Fruit fly (Drosophila melanogaster) whole organism, embryonic: Measurements from ENCODE around the gene Rab7.
A peak's percentile ranks its signal among the peaks of the same experiment; 100 is the strongest.

Source experiments
- Atf6 ChIP-seq: fragments of 200-800 bp; sonication (Bioruptor generic); IDR thresholded peaks from 2 replicates; pipeline ENCODE4 v1.3.6; 2022; ENCODE audit warnings: missing biosample characterization, missing genetic modification characterization
- Bdp1 ChIP-seq: fragments of 200-800 bp; sonication (Bioruptor generic); optimal IDR thresholded peaks from 3 replicates; lab custom pipeline; 2016; ENCODE audit warnings: missing biosample characterization, missing genetic modification characterization
- CG11504 ChIP-seq: fragments of 200-800 bp; sonication (Bioruptor generic); optimal IDR thresholded peaks from 3 replicates; lab custom pipeline; 2019; ENCODE audit warnings: missing biosample characterization, mild to moderate bottlenecking, missing genetic modification characterization, moderate library complexity
- CG11723 ChIP-seq: fragments of 200-800 bp; sonication (Bioruptor generic); optimal IDR thresholded peaks from 2 replicates; lab custom pipeline; 2017; ENCODE audit warnings: missing biosample characterization, mild to moderate bottlenecking, missing genetic modification characterization
- CG12155 ChIP-seq: fragments of 200-800 bp; sonication (Bioruptor generic); optimal IDR thresholded peaks from 3 replicates; lab custom pipeline; 2016; ENCODE audit warnings: missing biosample characterization, missing genetic modification characterization
- CG12391 ChIP-seq: fragments of 200-800 bp; sonication (Bioruptor generic); optimal IDR thresholded peaks from 3 replicates; lab custom pipeline; 2018; ENCODE audit warnings: missing biosample characterization, mild to moderate bottlenecking, missing genetic modification characterization, moderate library complexity
- CG13287 ChIP-seq: fragments of 200-800 bp; sonication (Bioruptor generic); IDR thresholded peaks from 2 replicates; pipeline ENCODE4 v1.3.6; 2022; ENCODE audit warnings: missing biosample characterization, missing genetic modification characterization; ENCODE audit not compliant: partially characterized antibody
- CG14860 ChIP-seq: fragments of 200-800 bp; sonication (Bioruptor generic); IDR thresholded peaks from 3 replicates; pipeline ENCODE4 v1.3.6; 2022; ENCODE audit warnings: missing biosample characterization, missing genetic modification characterization; ENCODE audit not compliant: partially characterized antibody
- CG15011 ChIP-seq: fragments of 200-800 bp; sonication (Bioruptor generic); optimal IDR thresholded peaks from 3 replicates; lab custom pipeline; 2018; ENCODE audit warnings: missing biosample characterization, mild to moderate bottlenecking, missing genetic modification characterization
- CG16779 ChIP-seq: fragments of 200-800 bp; sonication (Bioruptor generic); IDR thresholded peaks from 2 replicates; pipeline ENCODE4 v1.3.6; 2022; ENCODE audit warnings: missing biosample characterization, missing genetic modification characterization
- CG17361 ChIP-seq: fragments of 200-800 bp; sonication (Bioruptor generic); IDR thresholded peaks from 3 replicates; pipeline ENCODE4 v1.3.6; 2022; ENCODE audit warnings: missing biosample characterization, missing genetic modification characterization
- CG18619 ChIP-seq: fragments of 200-800 bp; sonication (Bioruptor generic); optimal IDR thresholded peaks from 3 replicates; lab custom pipeline; 2017; ENCODE audit warnings: missing biosample characterization, mild to moderate bottlenecking, missing genetic modification characterization
- CG18764 ChIP-seq: fragments of 200-800 bp; sonication (Bioruptor generic); optimal IDR thresholded peaks from 3 replicates; lab custom pipeline; 2016; ENCODE audit warnings: missing biosample characterization, missing genetic modification characterization
- CG2116 ChIP-seq: fragments of 200-800 bp; sonication (Bioruptor generic); optimal IDR thresholded peaks from 3 replicates; lab custom pipeline; 2018; ENCODE audit warnings: missing biosample characterization, mild to moderate bottlenecking, missing genetic modification characterization
- CG30403 ChIP-seq: fragments of 200-800 bp; sonication (Bioruptor generic); optimal IDR thresholded peaks from 3 replicates; lab custom pipeline; 2016; ENCODE audit warnings: missing biosample characterization, missing genetic modification characterization
- CG31388 ChIP-seq: fragments of 200-800 bp; sonication (Bioruptor generic); optimal IDR thresholded peaks from 2 replicates; lab custom pipeline; 2016; ENCODE audit warnings: missing biosample characterization, missing genetic modification characterization
- CG3847 ChIP-seq: fragments of 200-800 bp; sonication (Bioruptor generic); IDR thresholded peaks from 2 replicates; pipeline ENCODE4 v1.3.6; 2022; ENCODE audit warnings: missing biosample characterization, missing genetic modification characterization
- CG6175 ChIP-seq: fragments of 200-800 bp; sonication (Bioruptor generic); IDR thresholded peaks from 3 replicates; pipeline ENCODE4 v1.3.6; 2022; ENCODE audit warnings: missing biosample characterization, missing genetic modification characterization
- CG7556 ChIP-seq: fragments of 200-800 bp; sonication (Bioruptor generic); optimal IDR thresholded peaks from 2 replicates; lab custom pipeline; 2017; ENCODE audit warnings: missing biosample characterization, mild to moderate bottlenecking, missing genetic modification characterization
- CG7745 ChIP-seq: fragments of 200-800 bp; sonication (Bioruptor generic); optimal IDR thresholded peaks from 2 replicates; lab custom pipeline; 2018; ENCODE audit warnings: missing biosample characterization, mild to moderate bottlenecking, missing genetic modification characterization, moderate library complexity
- CG7786 ChIP-seq: fragments of 200-800 bp; sonication (Bioruptor generic); optimal IDR thresholded peaks from 2 replicates; lab custom pipeline; 2016; ENCODE audit warnings: missing biosample characterization, missing genetic modification characterization
- CG9932 ChIP-seq: fragments of 200-800 bp; sonication (Bioruptor generic); IDR thresholded peaks from 2 replicates; pipeline ENCODE4 v1.3.6; 2022; ENCODE audit warnings: missing biosample characterization, missing genetic modification characterization
- CoRest ChIP-seq: fragments of 200-800 bp; sonication (Bioruptor generic); optimal IDR thresholded peaks from 3 replicates; lab custom pipeline; 2018; ENCODE audit warnings: missing biosample characterization, mild to moderate bottlenecking, missing genetic modification characterization, moderate library complexity
- E2f2 ChIP-seq: fragments of 200-800 bp; sonication (Bioruptor generic); IDR thresholded peaks from 2 replicates; pipeline ENCODE4 v1.3.6; 2022; ENCODE audit warnings: missing biosample characterization, missing genetic modification characterization
- GATAe ChIP-seq: fragments of 200-800 bp; sonication (Bioruptor generic); conservative IDR thresholded peaks from 2 replicates; pipeline ENCODE4 v1.3.6; 2022; ENCODE audit warnings: missing biosample characterization, missing genetic modification characterization
- MBD-R2 ChIP-seq: fragments of 200-800 bp; sonication (Bioruptor generic); IDR thresholded peaks from 2 replicates; pipeline ENCODE4 v1.3.6; 2022; ENCODE audit warnings: missing biosample characterization, missing genetic modification characterization
- Nf-YA ChIP-seq: fragments of 200-800 bp; sonication (Bioruptor generic); IDR thresholded peaks from 2 replicates; pipeline ENCODE4 v1.3.6; 2022; ENCODE audit warnings: missing biosample characterization, missing genetic modification characterization
- Oli ChIP-seq: fragments of 200-800 bp; sonication (Bioruptor generic); optimal IDR thresholded peaks from 2 replicates; lab custom pipeline; 2018; ENCODE audit warnings: missing biosample characterization, mild to moderate bottlenecking, missing genetic modification characterization, moderate library complexity
- Ptx1 ChIP-seq: fragments of 200-800 bp; sonication (Bioruptor generic); IDR thresholded peaks from 2 replicates; pipeline ENCODE4 v1.3.6; 2022; ENCODE audit warnings: missing biosample characterization, missing genetic modification characterization
- Sox100B ChIP-seq: fragments of 200-800 bp; sonication (Bioruptor generic); optimal IDR thresholded peaks from 3 replicates; lab custom pipeline; 2018; ENCODE audit warnings: missing biosample characterization, mild to moderate bottlenecking, missing genetic modification characterization
- ara ChIP-seq: fragments of 200-800 bp; sonication (Bioruptor generic); IDR thresholded peaks from 2 replicates; pipeline ENCODE4 v1.3.6; 2022; ENCODE audit warnings: missing biosample characterization, missing genetic modification characterization
- cg ChIP-seq: fragments of 200-800 bp; sonication (Bioruptor generic); optimal IDR thresholded peaks from 3 replicates; lab custom pipeline; 2019; ENCODE audit warnings: missing biosample characterization, mild to moderate bottlenecking, missing genetic modification characterization, moderate library complexity
- chif ChIP-seq, 2 experiments: fragments of 200-800 bp; sonication (Bioruptor generic); optimal IDR thresholded peaks; 3 replicates each; lab custom pipeline; 2016; ENCODE audit warnings: missing biosample characterization in 2 of 2, missing genetic modification characterization in 2 of 2
- chm ChIP-seq: fragments of 200-800 bp; sonication (Bioruptor generic); IDR thresholded peaks from 2 replicates; pipeline ENCODE4 v1.3.6; 2022; ENCODE audit warnings: missing biosample characterization, missing genetic modification characterization
- croc ChIP-seq: fragments of 200-800 bp; sonication (Bioruptor generic); conservative IDR thresholded peaks from 3 replicates; pipeline ENCODE4 v1.3.6; 2022; ENCODE audit warnings: missing biosample characterization, missing genetic modification characterization
- danr ChIP-seq: fragments of 200-800 bp; sonication (Bioruptor generic); IDR thresholded peaks from 2 replicates; pipeline ENCODE4 v1.3.6; 2022; ENCODE audit warnings: missing biosample characterization, missing genetic modification characterization
- dimm ChIP-seq: fragments of 200-800 bp; sonication (Bioruptor generic); IDR thresholded peaks from 2 replicates; pipeline ENCODE4 v1.3.6; 2022; ENCODE audit warnings: missing biosample characterization, missing genetic modification characterization
- fd3F ChIP-seq: fragments of 200-800 bp; sonication (Bioruptor generic); optimal IDR thresholded peaks from 2 replicates; lab custom pipeline; 2018; ENCODE audit warnings: missing biosample characterization, mild to moderate bottlenecking, missing genetic modification characterization, moderate library complexity
- kah ChIP-seq: fragments of 200-800 bp; sonication (Bioruptor generic); optimal IDR thresholded peaks from 2 replicates; lab custom pipeline; 2018; ENCODE audit warnings: missing biosample characterization, mild to moderate bottlenecking, missing genetic modification characterization
- lab ChIP-seq: fragments of 200-800 bp; sonication (Bioruptor generic); optimal IDR thresholded peaks from 3 replicates; lab custom pipeline; 2017; ENCODE audit warnings: missing biosample characterization, missing genetic modification characterization, mild to moderate bottlenecking, moderate library complexity, missing genetic modification reagents
- lbe ChIP-seq: fragments of 200-800 bp; sonication (Bioruptor generic); optimal IDR thresholded peaks from 2 replicates; lab custom pipeline; 2016; ENCODE audit warnings: missing biosample characterization, mild to moderate bottlenecking, missing genetic modification characterization
- maf-S ChIP-seq: fragments of 200-800 bp; sonication (Bioruptor generic); optimal IDR thresholded peaks from 2 replicates; lab custom pipeline; 2016; ENCODE audit warnings: missing biosample characterization, missing genetic modification characterization
- pita ChIP-seq: fragments of 200-800 bp; sonication (Bioruptor generic); optimal IDR thresholded peaks from 2 replicates; lab custom pipeline; 2017; ENCODE audit warnings: missing biosample characterization, mild to moderate bottlenecking, missing genetic modification characterization
- rib ChIP-seq: fragments of 200-800 bp; sonication (Bioruptor generic); IDR thresholded peaks from 2 replicates; pipeline ENCODE4 v1.3.6; 2022; ENCODE audit warnings: missing biosample characterization, missing genetic modification characterization
- schlank ChIP-seq: fragments of 200-800 bp; sonication (Bioruptor generic); optimal IDR thresholded peaks from 2 replicates; lab custom pipeline; 2018; ENCODE audit warnings: missing biosample characterization, mild to moderate bottlenecking, missing genetic modification characterization
- tio ChIP-seq: fragments of 200-800 bp; sonication (Bioruptor generic); optimal IDR thresholded peaks from 2 replicates; lab custom pipeline; 2017; ENCODE audit warnings: missing biosample characterization, missing genetic modification characterization, inconsistent platforms
- tna ChIP-seq: fragments of 200-800 bp; sonication (Bioruptor generic); IDR thresholded peaks from 2 replicates; pipeline ENCODE4 v1.3.6; 2022; ENCODE audit warnings: missing biosample characterization, missing genetic modification characterization; ENCODE audit not compliant: partially characterized antibody
- tx ChIP-seq: fragments of 200-800 bp; sonication (Bioruptor generic); optimal IDR thresholded peaks from 2 replicates; lab custom pipeline; 2016; ENCODE audit warnings: missing biosample characterization, missing genetic modification characterization
- vvl ChIP-seq: fragments of 200-800 bp; sonication (Bioruptor generic); IDR thresholded peaks from 2 replicates; pipeline ENCODE4 v1.3.6; 2022; ENCODE audit warnings: missing biosample characterization, missing genetic modification characterization
- zen ChIP-seq: fragments of 200-800 bp; sonication (Bioruptor generic); optimal IDR thresholded peaks from 3 replicates; lab custom pipeline; 2018; ENCODE audit warnings: missing biosample characterization, mild to moderate bottlenecking, missing genetic modification characterization, moderate library complexity

Gene Rab7

DNA sequence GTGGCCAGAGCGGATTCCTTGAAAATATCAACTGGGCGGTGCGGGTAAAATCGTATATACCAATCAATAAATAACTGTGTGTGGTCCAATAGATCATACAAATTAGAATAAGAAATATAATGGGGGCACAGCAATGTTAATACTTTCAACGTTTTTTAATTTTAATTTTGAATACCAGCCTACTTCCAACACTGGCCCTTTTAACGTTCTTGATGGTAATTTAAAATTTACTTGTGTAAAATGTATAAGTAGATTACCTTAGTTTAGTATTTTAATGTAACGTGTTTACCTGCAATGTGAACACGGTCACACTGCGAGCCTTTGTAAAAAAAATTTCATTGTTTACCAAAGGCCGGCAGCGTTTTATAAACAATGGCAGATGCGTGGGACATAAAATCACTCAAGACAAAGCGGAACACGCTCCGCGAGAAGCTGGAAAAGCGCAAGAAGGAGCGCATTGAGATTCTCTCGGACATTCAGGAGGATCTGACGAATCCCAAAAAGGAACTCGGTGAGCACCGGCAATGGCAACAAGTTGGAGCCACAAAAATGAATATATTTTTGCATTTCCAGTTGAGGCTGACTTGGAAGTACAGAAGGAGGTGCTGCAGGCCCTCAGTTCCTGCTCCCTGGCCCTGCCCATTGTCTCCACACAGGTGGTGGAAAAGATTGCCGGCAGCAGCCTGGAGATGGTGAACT lies 39.2 kb downstream of the Rab7 start, which contains the start of the genes KrT95D and Mettl3 (continued):
- peak; percentile 36 for TF ChIP-seq maf-S (GFP tag; lab: Kevin White, UChicago)
- no peak for TF ChIP-seq pita (GFP tag; lab: Kevin White, UChicago)
- TF ChIP-seq Ptx1: no peak
- TF ChIP-seq dimm (GFP tag; lab: Robert Waterston, UW): no peak
- no peak for TF ChIP-seq CG7745 (tag; lab: Kevin White, UChicago)
- TF ChIP-seq tna: no peak
- no peak for TF ChIP-seq danr (GFP tag; lab: Robert Waterston, UW)
- peak; percentile 56 for TF ChIP-seq E2f2
- no peak for TF ChIP-seq Bdp1 (GFP tag; lab: Kevin White, UChicago)
- TF ChIP-seq CG14860 (GFP tag; lab: Robert Waterston, UW): 0 out of 3 replicates have a peak, but pooled peaks have one; percentile 35
- TF ChIP-seq CG6175 (GFP tag; lab: Robert Waterston, UW): no peak
- TF ChIP-seq CG17361 (GFP tag; lab: Robert Waterston, UW): no peak
- TF ChIP-seq CoRest (tag; lab: Kevin White, UChicago): peak; percentile 41
- TF ChIP-seq lbe (GFP tag; lab: Kevin White, UChicago): peak; percentile 63
- TF ChIP-seq CG7556 (GFP tag; lab: Kevin White, UChicago): no peak
- no peak for TF ChIP-seq rib
- no peak for TF ChIP-seq CG18619 (GFP tag; lab: Kevin White, UChicago)
- TF ChIP-seq CG12391: peak; percentile 50
- TF ChIP-seq tio (GFP tag; lab: Kevin White, UChicago): no peak
- peak; percentile 10 for TF ChIP-seq CG30403 (GFP tag; lab: Kevin White, UChicago)
- no peak for TF ChIP-seq croc
- TF ChIP-seq kah (GFP tag; lab: Kevin White, UChicago): peak; percentile 18
- TF ChIP-seq CG9932 (GFP tag; lab: Robert Waterston, UW): no peak
- peak; percentile 62 for TF ChIP-seq CG2116 (GFP tag; lab: Kevin White, UChicago)
- TF ChIP-seq chif (GFP tag; optimal IDR thresholded peaks at IDR 0.05; lab: Kevin White, UChicago): no peak
- TF ChIP-seq lab (GFP tag; lab: Kevin White, UChicago): no peak
- TF ChIP-seq fd3F (GFP tag; lab: Kevin White, UChicago): no peak
- TF ChIP-seq schlank (tag; lab: Kevin White, UChicago): no peak
- no peak for TF ChIP-seq tx (GFP tag; lab: Kevin White, UChicago)
- TF ChIP-seq CG3847 (GFP tag; lab: Robert Waterston, UW): peak; percentile 30; the same call in 1 of the 2 replicates
- TF ChIP-seq Atf6: no peak
- TF ChIP-seq CG11723: no peak
- TF ChIP-seq CG12155: no peak
- no peak for TF ChIP-seq CG18764 (GFP tag; lab: Kevin White, UChicago)
- peak; percentile 49 for TF ChIP-seq CG13287 (GFP tag; lab: Robert Waterston, UW)
- TF ChIP-seq MBD-R2 (GFP tag; lab: Robert Waterston, UW): peak; percentile 50; the same call in 1 of the 2 replicates
- TF ChIP-seq CG15011: no peak
- peak; percentile 94 for TF ChIP-seq CG11504 (tag; lab: Kevin White, UChicago)
- peak; percentile 42; the same call in 1 of the 2 replicates for TF ChIP-seq vvl
- TF ChIP-seq Oli: no peak
- no peak for TF ChIP-seq GATAe (GFP tag; lab: Robert Waterston, UW)
- TF ChIP-seq CG16779: no peak
- 0 out of 2 replicates have a peak, but pooled peaks have one; percentile 17 for TF ChIP-seq ara
- peak; percentile 0 for TF ChIP-seq zen (tag; lab: Kevin White, UChicago)
- no peak for TF ChIP-seq CG7786
- no peak for TF ChIP-seq cg (GFP tag; lab: Kevin White, UChicago)
- TF ChIP-seq chm (GFP tag; lab: Robert Waterston, UW): no peak
- no peak for TF ChIP-seq Nf-YA (GFP tag; lab: Robert Waterston, UW)
- no peak for TF ChIP-seq Sox100B (GFP tag; lab: Kevin White, UChicago)
- TF ChIP-seq CG31388: no peak
